Worm (Caenorhabditis elegans) whole organism, midembryonic: Measurements from ENCODE around the gene magu-4.

Experiments
- flt-1 ChIP-seq: fragments of 200-800 bp; sonication (Bioruptor generic); IDR thresholded peaks from 2 replicates; pipeline ENCODE4 v1.3.6; 2022; ENCODE audit warnings: missing genetic modification characterization, missing compliant biosample characterization
- klf-2 ChIP-seq: fragments of 200-800 bp; sonication (Bioruptor generic); conservative IDR thresholded peaks from 2 replicates; pipeline ENCODE4 v1.3.6; 2022; ENCODE audit warnings: missing genetic modification reagents, missing genetic modification characterization, missing compliant biosample characterization
- ref-1 ChIP-seq: fragments of 200-800 bp; sonication (Bioruptor generic); conservative IDR thresholded peaks from 2 replicates; pipeline ENCODE4 v1.3.6; 2022; ENCODE audit warnings: missing genetic modification reagents, missing genetic modification characterization, missing compliant biosample characterization
- ztf-29 ChIP-seq: fragments of 200-800 bp; sonication (Bioruptor generic); IDR thresholded peaks from 2 replicates; pipeline ENCODE4 v1.3.6; 2022; ENCODE audit warnings: missing genetic modification reagents, missing genetic modification characterization, missing compliant biosample characterization

- TF ChIP-seq klf-2 (GFP tag; lab: Robert Waterston, UW) (no peak), ztf-29 (GFP tag; lab: Robert Waterston, UW) (no peak), flt-1 (GFP tag; lab: Robert Waterston, UW) (no peak), ref-1 (no peak)
These were observed at the start of gene magu-4 for ce11 chrIV:10009536-10009935.
